Fruit fly (Drosophila melanogaster) whole organism, embryonic: ENCODE results near the gene Rpn2.

Experiments used
- Bgb ChIP-seq: fragments of 200-800 bp; sonication (Bioruptor generic); IDR thresholded peaks from 2 replicates; pipeline ENCODE4 v1.3.6; 2022; ENCODE audit warnings: missing biosample characterization, missing genetic modification characterization; ENCODE audit not compliant: partially characterized antibody
- C15 ChIP-seq: fragments of 200-800 bp; sonication (Bioruptor generic); IDR thresholded peaks from 3 replicates; pipeline ENCODE4 v1.3.6; 2022; ENCODE audit warnings: missing biosample characterization, missing genetic modification characterization
- CG10959 ChIP-seq: fragments of 200-800 bp; sonication (Bioruptor generic); IDR thresholded peaks from 2 replicates; pipeline ENCODE4 v1.3.6; 2022; ENCODE audit warnings: missing biosample characterization, missing genetic modification characterization
- CG10979 ChIP-seq: fragments of 200-800 bp; sonication (Bioruptor generic); optimal IDR thresholded peaks from 2 replicates; lab custom pipeline; 2018; ENCODE audit warnings: missing biosample characterization, mild to moderate bottlenecking, missing genetic modification characterization, moderate library complexity
- CG11696 ChIP-seq: fragments of 200-800 bp; sonication (Bioruptor generic); IDR thresholded peaks from 2 replicates; pipeline ENCODE4 v1.3.6; 2022; ENCODE audit warnings: missing biosample characterization, missing genetic modification characterization
- CG12155 ChIP-seq: fragments of 200-800 bp; sonication (Bioruptor generic); optimal IDR thresholded peaks from 3 replicates; lab custom pipeline; 2016; ENCODE audit warnings: missing biosample characterization, missing genetic modification characterization
- CG12942 ChIP-seq: fragments of 200-800 bp; sonication (Bioruptor generic); optimal IDR thresholded peaks from 3 replicates; lab custom pipeline; 2016; ENCODE audit warnings: missing biosample characterization, missing genetic modification characterization
- CG1603 ChIP-seq: fragments of 200-800 bp; sonication (Bioruptor generic); optimal IDR thresholded peaks from 2 replicates; lab custom pipeline; 2019; ENCODE audit warnings: missing biosample characterization, mild to moderate bottlenecking, missing genetic modification characterization, moderate library complexity
- CG16815 ChIP-seq: fragments of 200-800 bp; sonication (Bioruptor generic); optimal IDR thresholded peaks from 3 replicates; lab custom pipeline; 2017; ENCODE audit warnings: missing biosample characterization, mild to moderate bottlenecking, missing genetic modification characterization
- CG17186 ChIP-seq: fragments of 200-800 bp; sonication (Bioruptor generic); optimal IDR thresholded peaks from 3 replicates; lab custom pipeline; 2017; ENCODE audit warnings: missing biosample characterization, missing genetic modification reagents, missing genetic modification characterization
- CG17385 ChIP-seq: fragments of 200-800 bp; sonication (Bioruptor generic); optimal IDR thresholded peaks from 3 replicates; lab custom pipeline; 2018; ENCODE audit warnings: missing biosample characterization, mild to moderate bottlenecking, missing genetic modification characterization
- CG17568 ChIP-seq: fragments of 200-800 bp; sonication (Bioruptor generic); optimal IDR thresholded peaks from 2 replicates; lab custom pipeline; 2018; ENCODE audit warnings: missing biosample characterization, mild to moderate bottlenecking, missing genetic modification characterization, moderate library complexity
- CG17829 ChIP-seq: fragments of 200-800 bp; optimal IDR thresholded peaks from 2 replicates; lab custom pipeline; 2019; ENCODE audit warnings: missing biosample characterization, mild to moderate bottlenecking, missing genetic modification characterization, moderate library complexity
- CG18599 ChIP-seq: fragments of 200-800 bp; sonication (Bioruptor generic); optimal IDR thresholded peaks from 3 replicates; lab custom pipeline; 2017; ENCODE audit warnings: missing biosample characterization, missing genetic modification characterization, mild to moderate bottlenecking, moderate library complexity, missing genetic modification reagents
- CG34224 ChIP-seq: fragments of 200-800 bp; sonication (Bioruptor generic); IDR thresholded peaks from 3 replicates; pipeline ENCODE4 v1.3.6; 2022; ENCODE audit warnings: missing biosample characterization, missing genetic modification characterization; ENCODE audit not compliant: partially characterized antibody
- CG3847 ChIP-seq: fragments of 200-800 bp; sonication (Bioruptor generic); IDR thresholded peaks from 2 replicates; pipeline ENCODE4 v1.3.6; 2022; ENCODE audit warnings: missing biosample characterization, missing genetic modification characterization
- CG43689 ChIP-seq: fragments of 200-800 bp; sonication (Bioruptor generic); IDR thresholded peaks from 2 replicates; pipeline ENCODE4 v1.3.6; 2022; ENCODE audit warnings: missing biosample characterization, missing genetic modification characterization
- CG4424 ChIP-seq: fragments of 200-800 bp; sonication (Bioruptor generic); optimal IDR thresholded peaks from 3 replicates; lab custom pipeline; 2016; ENCODE audit warnings: missing biosample characterization, missing genetic modification characterization
- CG4854 ChIP-seq: fragments of 200-800 bp; sonication (Bioruptor generic); optimal IDR thresholded peaks from 2 replicates; lab custom pipeline; 2016; ENCODE audit warnings: missing biosample characterization, missing genetic modification characterization, inconsistent platforms
- D19A ChIP-seq: fragments of 200-800 bp; optimal IDR thresholded peaks from 3 replicates; lab custom pipeline; 2019; ENCODE audit warnings: missing biosample characterization, mild to moderate bottlenecking, missing genetic modification characterization, moderate library complexity
- E2f2 ChIP-seq: fragments of 200-800 bp; sonication (Bioruptor generic); IDR thresholded peaks from 2 replicates; pipeline ENCODE4 v1.3.6; 2022; ENCODE audit warnings: missing biosample characterization, missing genetic modification characterization
- Gsc ChIP-seq: fragments of 200-800 bp; sonication (Bioruptor generic); IDR thresholded peaks from 2 replicates; pipeline ENCODE4 v1.3.6; 2022; ENCODE audit warnings: missing biosample characterization, missing genetic modification characterization
- HLH3B ChIP-seq: fragments of 200-800 bp; sonication (Bioruptor generic); IDR thresholded peaks from 2 replicates; pipeline ENCODE4 v1.3.6; 2022; ENCODE audit warnings: missing biosample characterization, missing genetic modification characterization
- HLHmδ ChIP-seq: fragments of 200-800 bp; sonication (Bioruptor generic); optimal IDR thresholded peaks from 2 replicates; lab custom pipeline; 2018; ENCODE audit warnings: missing biosample characterization, mild to moderate bottlenecking, missing genetic modification characterization, moderate library complexity
- Hr3 ChIP-seq: fragments of 200-800 bp; sonication (Bioruptor generic); optimal IDR thresholded peaks from 3 replicates; lab custom pipeline; 2016; ENCODE audit warnings: missing biosample characterization, missing genetic modification characterization
- Mad ChIP-seq: fragments of 200-800 bp; sonication (Bioruptor generic); optimal IDR thresholded peaks from 2 replicates; lab custom pipeline; 2016; ENCODE audit warnings: missing biosample characterization, missing genetic modification characterization
- Oli ChIP-seq: fragments of 200-800 bp; sonication (Bioruptor generic); optimal IDR thresholded peaks from 2 replicates; lab custom pipeline; 2018; ENCODE audit warnings: missing biosample characterization, mild to moderate bottlenecking, missing genetic modification characterization, moderate library complexity
- Sox102F ChIP-seq: fragments of 200-800 bp; sonication (Bioruptor generic); optimal IDR thresholded peaks from 2 replicates; lab custom pipeline; 2018; ENCODE audit warnings: missing biosample characterization, mild to moderate bottlenecking, missing genetic modification characterization, moderate library complexity
- Xrp1 ChIP-seq: fragments of 200-800 bp; sonication (Bioruptor generic); IDR thresholded peaks from 2 replicates; pipeline ENCODE4 v1.3.6; 2022; ENCODE audit warnings: missing biosample characterization, missing genetic modification characterization
- az2 ChIP-seq: fragments of 200-800 bp; sonication (Bioruptor generic); optimal IDR thresholded peaks from 3 replicates; lab custom pipeline; 2016; ENCODE audit warnings: missing biosample characterization, missing genetic modification characterization
- bowl ChIP-seq: fragments of 200-800 bp; sonication (Bioruptor generic); IDR thresholded peaks from 2 replicates; pipeline ENCODE4 v1.3.6; 2022; ENCODE audit warnings: missing biosample characterization, missing genetic modification characterization
- cas ChIP-seq: fragments of 200-800 bp; sonication (Bioruptor generic); IDR thresholded peaks from 2 replicates; pipeline ENCODE4 v1.3.6; 2022; ENCODE audit warnings: missing biosample characterization, missing genetic modification characterization
- cg ChIP-seq: fragments of 200-800 bp; sonication (Bioruptor generic); optimal IDR thresholded peaks from 3 replicates; lab custom pipeline; 2019; ENCODE audit warnings: missing biosample characterization, mild to moderate bottlenecking, missing genetic modification characterization, moderate library complexity
- chinmo ChIP-seq: fragments of 200-800 bp; sonication (Bioruptor generic); IDR thresholded peaks from 4 replicates; pipeline ENCODE4 v1.3.6; 2022; ENCODE audit warnings: missing biosample characterization, missing genetic modification characterization; ENCODE audit not compliant: partially characterized antibody
- dan ChIP-seq: fragments of 200-800 bp; sonication (Bioruptor generic); IDR thresholded peaks from 2 replicates; pipeline ENCODE4 v1.3.6; 2022; ENCODE audit warnings: missing biosample characterization, missing genetic modification characterization
- esg ChIP-seq: fragments of 200-800 bp; sonication (Bioruptor generic); conservative IDR thresholded peaks from 2 replicates; pipeline ENCODE4 v1.3.6; 2022; ENCODE audit warnings: missing biosample characterization, missing genetic modification characterization
- fd102C ChIP-seq: fragments of 200-800 bp; sonication (Bioruptor generic); optimal IDR thresholded peaks from 2 replicates; lab custom pipeline; 2018; ENCODE audit warnings: missing biosample characterization, mild to moderate bottlenecking, missing genetic modification characterization, moderate library complexity
- gro ChIP-seq: fragments of 200-800 bp; sonication (Bioruptor generic); optimal IDR thresholded peaks from 2 replicates; lab custom pipeline; 2016; ENCODE audit warnings: missing biosample characterization, missing genetic modification characterization
- h ChIP-seq: fragments of >200 bp; optimal IDR thresholded peaks from 2 replicates; lab custom pipeline; 2017
- mld ChIP-seq: fragments of 200-800 bp; sonication (Bioruptor generic); IDR thresholded peaks from 3 replicates; pipeline ENCODE4 v1.3.6; 2022; ENCODE audit warnings: missing biosample characterization, missing genetic modification characterization; ENCODE audit not compliant: partially characterized antibody
- oc ChIP-seq: fragments of 200-800 bp; sonication (Bioruptor generic); optimal IDR thresholded peaks from 2 replicates; lab custom pipeline; 2018; ENCODE audit warnings: missing biosample characterization, mild to moderate bottlenecking, missing genetic modification characterization, moderate library complexity
- slou ChIP-seq: fragments of 200-800 bp; sonication (Bioruptor generic); optimal IDR thresholded peaks from 3 replicates; lab custom pipeline; 2016; ENCODE audit warnings: missing biosample characterization, missing genetic modification characterization
- sna ChIP-seq: fragments of 200-800 bp; sonication (Bioruptor generic); IDR thresholded peaks from 2 replicates; pipeline ENCODE4 v1.3.6; 2022; ENCODE audit warnings: missing biosample characterization, missing genetic modification characterization; ENCODE audit not compliant: partially characterized antibody
- sob ChIP-seq: fragments of 200-800 bp; sonication (Bioruptor generic); IDR thresholded peaks from 2 replicates; pipeline ENCODE4 v1.3.6; 2022; ENCODE audit warnings: missing biosample characterization, missing genetic modification characterization
- tio ChIP-seq: fragments of 200-800 bp; sonication (Bioruptor generic); optimal IDR thresholded peaks from 2 replicates; lab custom pipeline; 2017; ENCODE audit warnings: missing biosample characterization, missing genetic modification characterization, inconsistent platforms
- tll ChIP-seq, 2 experiments: fragments of 200-800 bp in 1 of 2; fragments of >200 bp in 1 of 2; sonication (Bioruptor generic) in 1 of 2; optimal IDR thresholded peaks; 2 replicates each; lab custom pipeline; 2017 to 2019; ENCODE audit warnings: missing biosample characterization in 2 of 2, missing genetic modification characterization in 2 of 2, mild to moderate bottlenecking in 1 of 2, moderate library complexity in 1 of 2
- toy ChIP-seq: fragments of 200-800 bp; sonication (Bioruptor generic); IDR thresholded peaks from 2 replicates; pipeline ENCODE4 v1.3.6; 2022; ENCODE audit warnings: missing biosample characterization, missing genetic modification characterization
- zen ChIP-seq: fragments of 200-800 bp; sonication (Bioruptor generic); optimal IDR thresholded peaks from 3 replicates; lab custom pipeline; 2018; ENCODE audit warnings: missing biosample characterization, mild to moderate bottlenecking, missing genetic modification characterization, moderate library complexity

Rpn2 gene

dm6 chr3R:29157418-29158398 lies 4.4 kb downstream of the Rpn2 start, which contains the start of gene rdog (continued):
- TF ChIP-seq HLH3B (GFP tag; lab: Robert Waterston, UW) = peak; percentile 53
- TF ChIP-seq HLHmδ (GFP tag; lab: Kevin White, UChicago) = no peak
- peak; percentile 57 for TF ChIP-seq CG3847 (GFP tag; lab: Robert Waterston, UW)
- TF ChIP-seq CG17568 = no peak
- peak; percentile 60 for TF ChIP-seq sob (GFP tag; lab: Robert Waterston, UW)
- peak; percentile 73 for TF ChIP-seq Hr3 (GFP tag; lab: Kevin White, UChicago)
- TF ChIP-seq Xrp1 = no peak
- no peak for TF ChIP-seq cas
- TF ChIP-seq E2f2 = peak; percentile 43; the same call in 1 of the 2 replicates
- TF ChIP-seq CG17829 (tag; lab: Kevin White, UChicago) = peak; percentile 84
- TF ChIP-seq tio (GFP tag; lab: Kevin White, UChicago) = peak; percentile 38
- peak; percentile 69 for TF ChIP-seq CG12155 (GFP tag; lab: Kevin White, UChicago)
- TF ChIP-seq sna = no peak
- TF ChIP-seq dan (GFP tag; lab: Robert Waterston, UW) = no peak
- no peak for TF ChIP-seq CG10959 (GFP tag; lab: Robert Waterston, UW)
- TF ChIP-seq tll (GFP tag; optimal IDR thresholded peaks at IDR 0.05; lab: Kevin White, UChicago) = peak in 1 of 2 experiments; percentile 96
- TF ChIP-seq Bgb = peak; percentile 12; the same call in 1 of the 2 replicates
- peak; percentile 6 for TF ChIP-seq slou (GFP tag; lab: Kevin White, UChicago)
- peak; percentile 66 for TF ChIP-seq D19A (tag; lab: Kevin White, UChicago)
- peak; percentile 77 for TF ChIP-seq zen (tag; lab: Kevin White, UChicago)
- TF ChIP-seq fd102C (GFP tag; lab: Kevin White, UChicago) = peak; percentile 20
- no peak for TF ChIP-seq mld (GFP tag; lab: Robert Waterston, UW)
- TF ChIP-seq Oli (tag; lab: Kevin White, UChicago) = peak; percentile 83
- TF ChIP-seq CG43689 (GFP tag; lab: Robert Waterston, UW) = no peak
- TF ChIP-seq CG12942 (GFP tag; lab: Kevin White, UChicago) = peak; percentile 80
- TF ChIP-seq CG4854 (GFP tag; lab: Kevin White, UChicago) = peak; percentile 74
- peak; percentile 77 for TF ChIP-seq CG1603 (tag; lab: Kevin White, UChicago)
- TF ChIP-seq CG16815 (GFP tag; lab: Kevin White, UChicago) = peak; percentile 79
- TF ChIP-seq toy (GFP tag; lab: Robert Waterston, UW) = no peak
- no peak for TF ChIP-seq CG11696 (GFP tag; lab: Robert Waterston, UW)
- TF ChIP-seq cg (GFP tag; lab: Kevin White, UChicago) = no peak
- peak; percentile 9; the same call in 1 of the 2 replicates for TF ChIP-seq bowl (GFP tag; lab: Robert Waterston, UW)
- TF ChIP-seq C15 (GFP tag; lab: Robert Waterston, UW) = no peak
- TF ChIP-seq gro (GFP tag; lab: Kevin White, UChicago) = peak; percentile 90
- TF ChIP-seq CG4424 (GFP tag; lab: Kevin White, UChicago) = peak; percentile 88
- 0 out of 4 replicates have a peak, but pooled peaks have one; percentile 50 for TF ChIP-seq chinmo
- peak; percentile 42; the same call in 1 of the 3 replicates for TF ChIP-seq CG34224 (GFP tag; lab: Robert Waterston, UW)
- TF ChIP-seq oc (tag; lab: Kevin White, UChicago) = peak; percentile 25
- TF ChIP-seq h (lab: Kevin White, UChicago) = no peak
- peak; percentile 76 for TF ChIP-seq Mad (GFP tag; lab: Kevin White, UChicago)
- TF ChIP-seq CG17186 (GFP tag; lab: Kevin White, UChicago) = peak; percentile 46
- TF ChIP-seq az2 (GFP tag; lab: Kevin White, UChicago) = peak; percentile 88
- peak; percentile 81 for TF ChIP-seq CG10979 (tag; lab: Kevin White, UChicago)
- TF ChIP-seq CG17385 (GFP tag; lab: Kevin White, UChicago) = peak; percentile 71
- TF ChIP-seq esg = peak; percentile 43; the same call in 1 of the 2 replicates
- TF ChIP-seq Sox102F (GFP tag; lab: Kevin White, UChicago) = peak; percentile 63
- TF ChIP-seq Gsc (GFP tag; lab: Robert Waterston, UW) = no peak; the same call in 1 of the 2 replicates
- TF ChIP-seq CG18599 (GFP tag; lab: Kevin White, UChicago) = peak; percentile 76
